Fruit fly (Drosophila melanogaster) whole organism, pupa: ENCODE measurements around the gene Mst85C.

Experiments
- CG10348 ChIP-seq: fragments of 200-800 bp; sonication (Bioruptor generic); IDR thresholded peaks from 2 replicates; pipeline ENCODE4 v1.3.6; 2022; ENCODE audit warnings: missing biosample characterization, missing genetic modification characterization
- Pif1B ChIP-seq: fragments of 200-800 bp; sonication (Bioruptor generic); optimal IDR thresholded peaks from 3 replicates; lab custom pipeline; 2016; ENCODE audit warnings: missing biosample characterization, missing genetic modification characterization

DNA sequence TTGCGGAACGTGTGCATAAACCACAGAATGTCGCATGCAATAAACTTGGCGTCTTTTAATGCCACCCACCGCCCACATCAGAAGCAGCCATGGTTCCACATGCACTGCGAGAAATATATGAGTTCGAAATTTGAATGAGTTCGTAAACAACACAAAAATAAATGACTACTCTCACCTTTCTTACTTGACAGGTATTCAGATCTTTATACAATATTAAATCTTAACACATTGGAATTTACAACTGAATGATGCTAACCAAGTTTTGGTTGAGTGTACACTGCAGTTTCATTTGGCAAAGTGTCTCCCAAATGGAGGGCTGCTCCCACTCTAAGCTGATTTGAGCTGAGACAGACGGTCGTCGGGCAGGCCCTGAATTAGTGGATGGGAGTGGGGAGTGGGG, 26.5 kb downstream of the Mst85C start:
- TF ChIP-seq CG10348 (GFP tag; lab: Robert Waterston, UW) (no peak), Pif1B (GFP tag; lab: Kevin White, UChicago) (no peak)
